Fruit fly (Drosophila melanogaster): ENCODE measurements around the gene CG10195.

- TF ChIP-seq insv (optimal IDR thresholded peaks at IDR 0.05) = no peak
- no peak for TF ChIP-seq Sin3A (optimal IDR thresholded peaks at IDR 0.05)
- no peak for TF ChIP-seq ttk (optimal IDR thresholded peaks at IDR 0.05)
- no peak for TF ChIP-seq Myc (optimal IDR thresholded peaks at IDR 0.05)
- TF ChIP-seq psq (optimal IDR thresholded peaks at IDR 0.05) = no peak
- no peak for TF ChIP-seq h (optimal IDR thresholded peaks at IDR 0.05)
Measured at dm6 chr2L:19489997-19490461, 5.5 kb upstream of the CG10195 start, which contains the start of the genes CG10194 and CG18094.

All from Kc167 (cell line).